Fruit fly (Drosophila melanogaster): ENCODE results near the gene CG31121.

DNA sequence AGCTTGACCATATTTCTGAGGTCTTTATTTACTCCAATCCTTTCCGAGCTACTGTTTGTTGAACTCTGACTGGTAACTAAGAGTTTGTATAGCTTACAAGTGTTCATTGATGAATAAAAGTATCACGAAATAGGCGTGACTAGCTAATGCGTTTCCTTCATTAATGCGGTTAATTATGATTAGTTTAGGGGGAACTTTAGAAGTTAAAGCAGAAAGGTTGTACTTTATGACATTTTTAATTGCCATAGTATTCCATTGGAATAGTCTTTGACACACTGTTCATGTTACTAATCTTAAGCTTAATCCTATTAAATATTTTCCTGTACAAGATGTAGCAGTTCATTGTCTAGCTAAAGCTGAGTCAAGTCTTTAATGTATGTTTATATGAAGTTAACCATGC, 34.7 kb downstream of the CG31121 start, which contains the start of gene ppk22:
- TF ChIP-seq CG11617 (GFP tag; optimal IDR thresholded peaks at IDR 0.05): no peak
- TF ChIP-seq pad (GFP tag; optimal IDR thresholded peaks at IDR 0.05): no peak
- no peak for TF ChIP-seq CG12768 (GFP tag; optimal IDR thresholded peaks at IDR 0.05)
- no peak for TF ChIP-seq CG14711 (tag; optimal IDR thresholded peaks at IDR 0.05)
